Worm (Caenorhabditis elegans) whole organism, L2 larva: ENCODE data around the gene acdh-10.

Experiments used
- C34F6.9 ChIP-seq: fragments of 150-350 bp; optimal IDR thresholded peaks from 2 replicates; lab custom pipeline; 2014; ENCODE audit warnings: missing biosample characterization, missing genetic modification characterization
- F13H6.1 ChIP-seq: sonication (generic microtip); optimal IDR thresholded peaks from 2 replicates; lab custom pipeline; 2016; ENCODE audit warnings: missing genetic modification characterization, missing compliant biosample characterization
- ama-1 ChIP-seq: fragments of 150-350 bp; optimal IDR thresholded peaks from 2 replicates; lab custom pipeline; 2018; ENCODE audit warnings: inconsistent platforms
- blmp-1 ChIP-seq: sonication (generic microtip); optimal IDR thresholded peaks from 2 replicates; lab custom pipeline; 2017; ENCODE audit warnings: missing genetic modification characterization, mild to moderate bottlenecking, missing compliant biosample characterization, antibody characterized with exemption, moderate library complexity; ENCODE audit not compliant: insufficient read depth
- ceh-82 ChIP-seq: fragments of 150-350 bp; optimal IDR thresholded peaks from 2 replicates; lab custom pipeline; 2014; ENCODE audit warnings: missing biosample characterization, missing genetic modification characterization
- crh-2 ChIP-seq: sonication (generic microtip); optimal IDR thresholded peaks from 2 replicates; lab custom pipeline; 2017; ENCODE audit warnings: missing biosample characterization, missing genetic modification characterization
- dmd-4 ChIP-seq: sonication (generic microtip); optimal IDR thresholded peaks from 2 replicates; lab custom pipeline; 2017; ENCODE audit warnings: missing biosample characterization, missing genetic modification characterization
- elt-1 ChIP-seq: fragments of 150-350 bp; optimal IDR thresholded peaks from 2 replicates; lab custom pipeline; 2014; ENCODE audit warnings: missing biosample characterization, missing genetic modification characterization
- elt-3 ChIP-seq: sonication (generic microtip); optimal IDR thresholded peaks from 2 replicates; lab custom pipeline; 2017; ENCODE audit warnings: missing biosample characterization, missing genetic modification characterization
- fos-1 ChIP-seq: fragments of 150-350 bp; optimal IDR thresholded peaks from 2 replicates; lab custom pipeline; 2014; ENCODE audit warnings: missing biosample characterization, missing genetic modification characterization
- gmeb-1 ChIP-seq: fragments of 150-350 bp; optimal IDR thresholded peaks from 2 replicates; lab custom pipeline; 2014; ENCODE audit warnings: missing biosample characterization, missing genetic modification characterization
- lin-11 ChIP-seq: fragments of 150-350 bp; sonication (generic microtip); optimal IDR thresholded peaks from 2 replicates; lab custom pipeline; 2014; ENCODE audit warnings: missing biosample characterization, missing genetic modification characterization, inconsistent platforms, mixed read lengths
- lin-13 ChIP-seq: fragments of 150-350 bp; optimal IDR thresholded peaks from 2 replicates; lab custom pipeline; 2014; ENCODE audit warnings: missing biosample characterization, missing genetic modification reagents, missing genetic modification characterization
- lsy-2 ChIP-seq, 2 experiments: fragments of 150-350 bp in 1 of 2; sonication (generic microtip) in 1 of 2; optimal IDR thresholded peaks; 2 replicates each; lab custom pipeline; 2014 to 2017; ENCODE audit warnings: missing biosample characterization in 2 of 2, missing genetic modification characterization in 2 of 2
- mdl-1 ChIP-seq, 2 experiments: fragments of 150-350 bp in 1 of 2; sonication (generic microtip) in 1 of 2; optimal IDR thresholded peaks; 2 replicates each; lab custom pipeline; 2017; ENCODE audit warnings: missing biosample characterization in 2 of 2, missing genetic modification characterization in 2 of 2
- nhr-11 ChIP-seq: fragments of 150-350 bp; optimal IDR thresholded peaks from 2 replicates; lab custom pipeline; 2014; ENCODE audit warnings: missing biosample characterization, missing genetic modification characterization
- nhr-12 ChIP-seq: fragments of 150-350 bp; optimal IDR thresholded peaks from 2 replicates; lab custom pipeline; 2014; ENCODE audit warnings: missing biosample characterization, missing genetic modification characterization
- nhr-129 ChIP-seq: fragments of 150-350 bp; optimal IDR thresholded peaks from 2 replicates; lab custom pipeline; 2014; ENCODE audit warnings: missing biosample characterization, missing genetic modification characterization
- nhr-21 ChIP-seq: fragments of 150-350 bp; optimal IDR thresholded peaks from 2 replicates; lab custom pipeline; 2014; ENCODE audit warnings: missing biosample characterization, missing genetic modification characterization
- nhr-23 ChIP-seq: fragments of 150-350 bp; optimal IDR thresholded peaks from 2 replicates; lab custom pipeline; 2014; ENCODE audit warnings: missing biosample characterization, missing genetic modification reagents, missing genetic modification characterization
- nhr-25 ChIP-seq: fragments of 150-350 bp; sonication (generic microtip); optimal IDR thresholded peaks from 3 replicates; lab custom pipeline; 2014; ENCODE audit warnings: missing biosample characterization, missing genetic modification characterization
- peb-1 ChIP-seq: fragments of 150-350 bp; optimal IDR thresholded peaks from 2 replicates; lab custom pipeline; 2014; ENCODE audit warnings: missing biosample characterization, missing genetic modification characterization
- skn-1 ChIP-seq: sonication (generic microtip); optimal IDR thresholded peaks from 2 replicates; lab custom pipeline; 2017; ENCODE audit warnings: missing biosample characterization, missing genetic modification characterization
- sma-3 ChIP-seq: sonication (generic microtip); optimal IDR thresholded peaks from 2 replicates; lab custom pipeline; 2016; ENCODE audit warnings: missing genetic modification reagents, missing genetic modification characterization, missing compliant biosample characterization
- sma-9 ChIP-seq, 2 experiments: fragments of 150-350 bp in 1 of 2; sonication (generic microtip) in 1 of 2; optimal IDR thresholded peaks; 2 replicates each; lab custom pipeline; 2014 to 2016; ENCODE audit warnings: missing genetic modification characterization in 2 of 2, mild to moderate bottlenecking in 1 of 2, missing biosample characterization in 1 of 2, missing compliant biosample characterization in 1 of 2, missing genetic modification reagents in 1 of 2, moderate library complexity in 1 of 2
- snpc-4 ChIP-seq: fragments of 150-350 bp; optimal IDR thresholded peaks from 2 replicates; lab custom pipeline; 2014; ENCODE audit warnings: missing biosample characterization, missing genetic modification characterization
- unc-55 ChIP-seq: fragments of 150-350 bp; sonication (generic microtip); optimal IDR thresholded peaks from 3 replicates; lab custom pipeline; 2014; ENCODE audit warnings: missing biosample characterization, missing genetic modification reagents, missing genetic modification characterization
- zag-1 ChIP-seq: fragments of 150-350 bp; optimal IDR thresholded peaks from 2 replicates; lab custom pipeline; 2014; ENCODE audit warnings: missing biosample characterization, missing genetic modification characterization
- ztf-11 ChIP-seq: sonication (generic microtip); optimal IDR thresholded peaks from 2 replicates; lab custom pipeline; 2017; ENCODE audit warnings: missing biosample characterization, missing genetic modification characterization
- ztf-4 ChIP-seq: fragments of 150-350 bp; optimal IDR thresholded peaks from 2 replicates; lab custom pipeline; 2014; ENCODE audit warnings: missing biosample characterization, missing genetic modification characterization

The acdh-10 gene

ce11 chrX:17221873-17222525, 7.3 kb upstream of the acdh-10 start, which contains the start of gene rab-6.2:
Gene rab-6.2, plus strand, starts transcription at chrX:17222475.
- TF ChIP-seq crh-2 (tag; lab: Kevin White, UChicago): peak; percentile 7
- no peak for TF ChIP-seq skn-1
- TF ChIP-seq sma-3: no peak
- no peak for TF ChIP-seq zag-1 (tag; lab: Kevin White, UChicago)
- peak; percentile 34 for TF ChIP-seq C34F6.9 (tag; lab: Kevin White, UChicago)
- TF ChIP-seq unc-55 (GFP tag; lab: Kevin White, UChicago): peak; percentile 32
- no peak for TF ChIP-seq lin-13 (GFP tag; lab: Kevin White, UChicago)

DNA sequence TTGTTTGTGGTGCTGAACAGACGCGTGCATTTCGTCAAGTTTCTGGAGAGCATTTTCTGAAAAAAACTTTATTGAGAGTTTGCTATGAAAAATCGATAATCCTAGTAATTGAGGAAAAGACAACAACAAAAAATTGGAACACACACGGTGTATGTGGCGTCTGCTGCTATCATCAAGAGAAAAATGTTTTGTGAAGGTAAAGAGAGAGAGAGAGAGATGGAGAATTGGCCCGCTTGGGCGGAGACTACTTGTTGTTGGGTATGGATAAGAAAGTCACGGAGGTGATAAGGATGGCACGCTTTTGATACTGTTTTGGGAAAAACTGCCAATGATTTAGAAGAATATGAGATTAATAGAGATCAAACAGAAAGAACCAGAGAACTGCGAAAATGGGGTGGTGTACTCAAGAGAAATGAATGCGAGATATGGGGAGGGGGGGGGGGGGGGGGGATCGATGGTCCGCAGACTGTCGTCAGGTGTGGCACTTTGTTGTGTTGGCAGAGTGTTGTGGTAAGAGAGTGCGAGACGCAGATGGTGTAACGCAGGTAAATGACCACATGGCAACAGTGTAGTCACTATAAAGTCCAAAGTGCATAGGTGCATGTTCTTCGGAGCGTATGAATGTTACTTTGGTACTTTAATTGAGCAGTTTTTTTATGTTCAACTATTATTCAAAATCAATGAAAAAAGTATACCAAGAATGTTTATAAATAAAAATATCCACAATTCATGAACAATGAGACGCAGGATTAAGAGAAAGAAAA, 2.5 kb upstream of the acdh-10 start, which contains the start of gene acdh-7:
Gene acdh-7, minus strand, starts transcription at position 56 of the 764 bp plus-strand sequence.
- TF ChIP-seq lsy-2 (tag; optimal IDR thresholded peaks at IDR 0.05; lab: Kevin White, UChicago): no peak
- TF ChIP-seq sma-9 (GFP tag; optimal IDR thresholded peaks at IDR 0.05; lab: Kevin White, UChicago): peak; percentile 28
- TF ChIP-seq sma-9 (tag; optimal IDR thresholded peaks at IDR 0.05; lab: Kevin White, UChicago): no peak
- TF ChIP-seq lin-11: no peak
- TF ChIP-seq zag-1 (tag; lab: Kevin White, UChicago): no peak
- peak; percentile 15 for TF ChIP-seq crh-2 (tag; lab: Kevin White, UChicago)
- TF ChIP-seq ceh-82 (tag; lab: Kevin White, UChicago): no peak
- no peak for TF ChIP-seq snpc-4
- TF ChIP-seq dmd-4 (tag; lab: Kevin White, UChicago): no peak
- TF ChIP-seq nhr-129 (tag; lab: Kevin White, UChicago): peak; percentile 18
- peak; percentile 68 for TF ChIP-seq ama-1 (lab: Kevin White, UChicago)
- peak; percentile 14 for TF ChIP-seq fos-1

ce11 chrX:17216178-17216577, 1.5 kb upstream of the acdh-10 start:
- TF ChIP-seq zag-1 (tag; lab: Kevin White, UChicago) (no peak), mdl-1 (tag; optimal IDR thresholded peaks at IDR 0.05; lab: Kevin White, UChicago) (peak; percentile 54 to 71), nhr-25 (tag; lab: Kevin White, UChicago) (peak; percentile 12), lin-11 (no peak), sma-3 (peak; percentile 44), F13H6.1 (tag; lab: Kevin White, UChicago) (peak; percentile 65), lin-13 (GFP tag; lab: Kevin White, UChicago) (peak; percentile 48), sma-9 (GFP tag; optimal IDR thresholded peaks at IDR 0.05; lab: Kevin White, UChicago) (peak; percentile 87), sma-9 (tag; optimal IDR thresholded peaks at IDR 0.05; lab: Kevin White, UChicago) (no peak), nhr-12 (tag; lab: Kevin White, UChicago) (no peak), C34F6.9 (tag; lab: Kevin White, UChicago) (peak; percentile 24), fos-1 (peak; percentile 72), ztf-4 (tag; lab: Kevin White, UChicago) (peak; percentile 44), lsy-2 (tag; optimal IDR thresholded peaks at IDR 0.05; lab: Kevin White, UChicago) (peak in 1 of 2 experiments; percentile 31), nhr-21 (peak; percentile 67), blmp-1 (tag; lab: Kevin White, UChicago) (peak; percentile 6), peb-1 (tag; lab: Kevin White, UChicago) (no peak), ztf-11 (tag; lab: Kevin White, UChicago) (no peak), crh-2 (tag; lab: Kevin White, UChicago) (peak; percentile 88), nhr-129 (tag; lab: Kevin White, UChicago) (peak; percentile 82), gmeb-1 (tag; lab: Kevin White, UChicago) (peak; percentile 32), elt-3 (no peak), nhr-23 (tag; lab: Kevin White, UChicago) (no peak)

ce11 chrX:17215753-17216152, 1.1 kb upstream of the acdh-10 start:
- TF ChIP-seq gmeb-1 (tag; lab: Kevin White, UChicago) (no peak), ceh-82 (tag; lab: Kevin White, UChicago) (no peak), ztf-11 (tag; lab: Kevin White, UChicago) (no peak), sma-3 (no peak), nhr-25 (tag; lab: Kevin White, UChicago) (no peak), blmp-1 (tag; lab: Kevin White, UChicago) (no peak), nhr-11 (no peak), nhr-21 (no peak), C34F6.9 (tag; lab: Kevin White, UChicago) (no peak), nhr-23 (tag; lab: Kevin White, UChicago) (no peak), zag-1 (tag; lab: Kevin White, UChicago) (no peak), elt-1 (tag; lab: Kevin White, UChicago) (no peak)
- TF ChIP-seq, all 48 proteins: peak for 0
